Worm (Caenorhabditis elegans) whole organism, L3 larva: ENCODE data around the gene F07E5.13.
"Not testable (repeated sequence)": the region's sequence is repeated elsewhere in the genome, so short reads cannot be mapped to it uniquely, and the experiment has no call there.

Experiments used
- ceh-9 ChIP-seq: sonication (generic microtip); optimal IDR thresholded peaks from 2 replicates; lab custom pipeline; 2018; ENCODE audit warnings: missing biosample characterization, missing genetic modification characterization
- daf-12 ChIP-seq: fragments of 150-350 bp; optimal IDR thresholded peaks from 2 replicates; lab custom pipeline; 2014; ENCODE audit warnings: missing biosample characterization, missing genetic modification reagents, missing genetic modification characterization
- elt-3 ChIP-seq, 3 experiments: fragments of 150-350 bp in 1 of 3; sonication (generic microtip) in 2 of 3; optimal IDR thresholded peaks; 2 replicates in 2 of 3; 4 replicates in 1 of 3; lab custom pipeline; 2014 to 2017; ENCODE audit warnings: missing biosample characterization in 3 of 3, missing genetic modification characterization in 3 of 3
- fkh-10 ChIP-seq: sonication (generic microtip); optimal IDR thresholded peaks from 2 replicates; lab custom pipeline; 2017; ENCODE audit warnings: missing biosample characterization, missing genetic modification reagents, missing genetic modification characterization
- jun-1 ChIP-seq: fragments of 150-350 bp; optimal IDR thresholded peaks from 2 replicates; lab custom pipeline; 2014; ENCODE audit warnings: missing biosample characterization, missing genetic modification reagents, missing genetic modification characterization
- pha-4 ChIP-seq: fragments of 150-350 bp; optimal IDR thresholded peaks from 2 replicates; lab custom pipeline; 2014; ENCODE audit warnings: missing biosample characterization, missing genetic modification reagents, missing genetic modification characterization
- pqm-1 ChIP-seq: fragments of 150-350 bp; optimal IDR thresholded peaks from 2 replicates; lab custom pipeline; 2017; ENCODE audit warnings: missing biosample characterization, missing genetic modification characterization, inconsistent platforms
- unc-62 ChIP-seq: fragments of 150-350 bp; sonication (generic microtip); optimal IDR thresholded peaks from 4 replicates; lab custom pipeline; 2014; ENCODE audit warnings: missing biosample characterization, missing genetic modification reagents, missing genetic modification characterization
- zag-1 ChIP-seq: fragments of 150-350 bp; optimal IDR thresholded peaks from 2 replicates; lab custom pipeline; 2014; ENCODE audit warnings: missing biosample characterization, missing genetic modification characterization
- ztf-11 ChIP-seq: fragments of 150-350 bp; optimal IDR thresholded peaks from 2 replicates; lab custom pipeline; 2014; ENCODE audit warnings: missing biosample characterization, missing genetic modification characterization

ce11 chrII:2032282-2032681, 31.6 kb downstream of the F07E5.13 start, which contains the start of gene btb-4:
- not testable (repeated sequence) for TF ChIP-seq zag-1 (tag; lab: Kevin White, UChicago); jun-1; pha-4 (tag; lab: Kevin White, UChicago); fkh-10 (GFP tag; lab: Kevin White, UChicago); pqm-1; ztf-11 (tag; lab: Kevin White, UChicago); ceh-9; unc-62 (GFP tag; lab: Kevin White, UChicago); elt-3 (tag; optimal IDR thresholded peaks at IDR 0.05; lab: Kevin White, UChicago); daf-12 (tag; lab: Kevin White, UChicago)
